Fruit fly (Drosophila melanogaster): ENCODE data around the gene CG18273.

Gene CG18273

DNA sequence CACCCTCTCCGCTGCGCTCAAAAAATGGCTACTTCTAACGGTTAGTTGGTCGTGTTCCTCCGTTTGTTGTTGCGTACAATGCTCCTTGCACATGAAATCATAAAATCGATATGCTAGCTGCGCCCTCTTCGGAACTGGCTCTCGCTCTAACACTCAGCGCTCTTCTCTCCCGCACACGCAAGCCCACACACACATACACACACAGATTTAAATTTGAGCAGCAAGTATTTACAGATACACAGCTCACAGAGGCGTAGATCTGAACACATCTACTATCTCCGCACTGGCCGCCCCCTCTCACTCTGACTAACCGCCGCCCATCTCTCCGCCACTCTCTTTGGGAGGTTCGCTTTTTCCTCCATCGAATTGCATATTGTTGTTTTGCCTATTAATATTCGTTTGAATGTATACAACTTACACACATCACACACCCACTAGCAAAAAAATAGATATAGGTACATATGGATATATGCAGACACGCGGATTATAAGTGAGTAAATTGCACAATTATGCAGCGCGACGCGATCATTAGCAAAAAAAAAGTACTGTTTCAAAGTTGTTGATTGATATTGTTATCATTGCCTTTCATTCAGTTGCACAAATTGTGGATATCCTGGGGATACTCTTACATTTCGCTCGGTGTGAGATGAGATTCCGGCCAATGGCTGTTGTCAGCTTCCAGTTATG, 35.1 kb upstream of the CG18273 start (continued):
- TF ChIP-seq gem (tag; optimal IDR thresholded peaks at IDR 0.05) (peak; percentile 76), vvl (GFP tag; IDR thresholded peaks at IDR 0.05) (peak; percentile 94), CG6854 (GFP tag; optimal IDR thresholded peaks at IDR 0.05) (peak; percentile 65), Fer2 (tag; optimal IDR thresholded peaks at IDR 0.05) (peak; percentile 72), CG13424 (tag; optimal IDR thresholded peaks at IDR 0.05) (peak; percentile 84), CG2129 (GFP tag; IDR thresholded peaks at IDR 0.05; ENCODE audit: partially characterized antibody) (no peak), sima (GFP tag; optimal IDR thresholded peaks at IDR 0.05) (peak; percentile 54), CG12391 (tag; optimal IDR thresholded peaks at IDR 0.05) (peak; percentile 61), ken (GFP tag; IDR thresholded peaks at IDR 0.05) (peak; percentile 88), ewg (GFP tag; optimal IDR thresholded peaks at IDR 0.05) (peak; percentile 66), Hmr (GFP tag; optimal IDR thresholded peaks at IDR 0.05) (peak; percentile 89), al (GFP tag; IDR thresholded peaks at IDR 0.05) (peak; percentile 75), slou (GFP tag; optimal IDR thresholded peaks at IDR 0.05) (peak; percentile 40), CG2678 (tag; optimal IDR thresholded peaks at IDR 0.05) (peak; percentile 79), inv (GFP tag; IDR thresholded peaks at IDR 0.05; ENCODE audit: partially characterized antibody) (no peak), nmo (GFP tag; optimal IDR thresholded peaks at IDR 0.05) (peak; percentile 40), Tbp (GFP tag; optimal IDR thresholded peaks at IDR 0.05) (no peak), sens (GFP tag) (peak; percentile 91), CG16813 (GFP tag; IDR thresholded peaks at IDR 0.05; ENCODE audit: partially characterized antibody) (no peak), Hmx (GFP tag; optimal IDR thresholded peaks at IDR 0.05) (peak; percentile 29), chif (GFP tag; optimal IDR thresholded peaks at IDR 0.05) (peak; percentile 74 to 78), eve (GFP tag; optimal IDR thresholded peaks at IDR 0.05) (no peak), odd (GFP tag; optimal IDR thresholded peaks at IDR 0.05) (peak; percentile 58), trem (tag; optimal IDR thresholded peaks at IDR 0.05) (no peak), HLH3B (GFP tag; IDR thresholded peaks at IDR 0.05) (peak; percentile 81), Gug (GFP tag; IDR thresholded peaks at IDR 0.05) (peak; percentile 96), CG2116 (GFP tag; optimal IDR thresholded peaks at IDR 0.05) (no peak), corto (GFP tag; optimal IDR thresholded peaks at IDR 0.05) (peak; percentile 37), GATAe (GFP tag; conservative IDR thresholded peaks at IDR 0.05) (no peak; the same call in 1 of the 2 replicates), CG12155 (GFP tag; optimal IDR thresholded peaks at IDR 0.05) (peak; percentile 85), MBD-R2 (GFP tag; IDR thresholded peaks at IDR 0.05) (peak; percentile 69), fd102C (GFP tag; optimal IDR thresholded peaks at IDR 0.05) (no peak), Aef1 (GFP tag; IDR thresholded peaks at IDR 0.05) (peak; percentile 75), CG15269 (tag; optimal IDR thresholded peaks at IDR 0.05) (peak; percentile 87), amos (GFP tag; IDR thresholded peaks at IDR 0.05; ENCODE audit: partially characterized antibody) (no peak; the same call in 1 of the 2 replicates), run (tag; optimal IDR thresholded peaks at IDR 0.05) (no peak), pan (optimal IDR thresholded peaks at IDR 0.05) (no peak), pan (GFP tag; optimal IDR thresholded peaks at IDR 0.05 in 1 of 2, IDR thresholded peaks at IDR 0.05 in 1 of 2) (peak in 1 of 2 experiments; percentile 89), grau (tag; optimal IDR thresholded peaks at IDR 0.05) (peak; percentile 80), CG7987 (GFP tag; optimal IDR thresholded peaks at IDR 0.05) (peak; percentile 78), CG30020 (tag; optimal IDR thresholded peaks at IDR 0.05) (no peak), gro (GFP tag; optimal IDR thresholded peaks at IDR 0.05) (peak; percentile 93), CG8478 (optimal IDR thresholded peaks at IDR 0.05) (peak; percentile 6), Doc3 (GFP tag; IDR thresholded peaks at IDR 0.05; ENCODE audit: partially characterized antibody) (no peak), CG15696 (tag; optimal IDR thresholded peaks at IDR 0.05) (peak; percentile 68), dpn (GFP tag; optimal IDR thresholded peaks at IDR 0.05) (peak; percentile 91 to 92), gce (GFP tag; IDR thresholded peaks at IDR 0.05) (peak; percentile 66; the same call in 1 of the 3 replicates), gfzf (GFP tag; optimal IDR thresholded peaks at IDR 0.05) (no peak), chn (GFP tag; optimal IDR thresholded peaks at IDR 0.05) (peak; percentile 82), CG18476 (GFP tag; optimal IDR thresholded peaks at IDR 0.05) (peak; percentile 10)

All from whole organism, embryonic.